Worm (Caenorhabditis elegans) whole organism, L1 larva: ENCODE data around the gene K01A11.1.

ENCODE experiments used
- C16A3.4 ChIP-seq: fragments of 150-350 bp; optimal IDR thresholded peaks from 2 replicates; lab custom pipeline; 2014; ENCODE audit warnings: missing biosample characterization, missing genetic modification characterization
- Y116A8C.19 ChIP-seq: sonication (generic microtip); optimal IDR thresholded peaks from 2 replicates; lab custom pipeline; 2016; ENCODE audit warnings: missing compliant biosample characterization, missing genetic modification characterization, borderline replicate concordance
- alr-1 ChIP-seq: fragments of 200-800 bp; sonication (Bioruptor generic); optimal IDR thresholded peaks from 2 replicates; lab custom pipeline; 2018; ENCODE audit warnings: borderline replicate concordance, mild to moderate bottlenecking, missing genetic modification characterization, missing compliant biosample characterization
- ama-1 ChIP-seq: fragments of 150-350 bp; optimal IDR thresholded peaks from 2 replicates; lab custom pipeline; 2014
- ceh-8 ChIP-seq: fragments of 200-800 bp; sonication (Bioruptor generic); optimal IDR thresholded peaks from 2 replicates; lab custom pipeline; 2018; ENCODE audit warnings: mild to moderate bottlenecking, missing genetic modification characterization, moderate library complexity, missing compliant biosample characterization
- ceh-88 ChIP-seq: fragments of 200-800 bp; sonication (Bioruptor generic); IDR thresholded peaks from 2 replicates; pipeline ENCODE4 v1.3.6; 2022; ENCODE audit warnings: missing genetic modification characterization, missing compliant biosample characterization
- ces-1 ChIP-seq: fragments of 150-350 bp; optimal IDR thresholded peaks from 2 replicates; lab custom pipeline; 2014; ENCODE audit warnings: missing biosample characterization, missing genetic modification reagents, missing genetic modification characterization
- dpl-1 ChIP-seq, 3 experiments: fragments of 150-350 bp in 2 of 3; sonication (generic microtip) in 1 of 3; optimal IDR thresholded peaks; 2 replicates each; lab custom pipeline; 2014 to 2017; ENCODE audit warnings: missing biosample characterization in 3 of 3, missing genetic modification characterization in 3 of 3, missing genetic modification reagents in 3 of 3
- dsc-1 ChIP-seq: sonication (generic microtip); optimal IDR thresholded peaks from 2 replicates; lab custom pipeline; 2016; ENCODE audit warnings: mild to moderate bottlenecking, missing genetic modification characterization, missing compliant biosample characterization
- efl-1 ChIP-seq, 4 experiments: fragments of 150-350 bp; optimal IDR thresholded peaks in 3 of 4; peaks in 1 of 4; 1 replicate in 1 of 4; 2 replicates in 3 of 4; lab custom pipeline; 2014; ENCODE audit warnings: missing biosample characterization in 2 of 4, missing genetic modification characterization in 2 of 4, missing genetic modification reagents in 2 of 4
- efl-3 ChIP-seq: fragments of 200-800 bp; sonication (Bioruptor generic); optimal IDR thresholded peaks from 2 replicates; lab custom pipeline; 2018; ENCODE audit warnings: mild to moderate bottlenecking, missing genetic modification characterization, missing compliant biosample characterization
- egl-13 ChIP-seq: sonication (generic microtip); optimal IDR thresholded peaks from 2 replicates; lab custom pipeline; 2016; ENCODE audit warnings: missing genotype, missing genetic modification reagents, missing genetic modification characterization, missing compliant biosample characterization
- ets-5 ChIP-seq: fragments of 200-800 bp; sonication (Bioruptor generic); IDR thresholded peaks from 2 replicates; pipeline ENCODE4 v1.3.6; 2022; ENCODE audit warnings: missing genetic modification characterization, missing compliant biosample characterization
- fkh-10 ChIP-seq: sonication (generic microtip); optimal IDR thresholded peaks from 2 replicates; lab custom pipeline; 2017; ENCODE audit warnings: missing biosample characterization, missing genetic modification reagents, missing genetic modification characterization
- fkh-4 ChIP-seq: sonication (generic microtip); optimal IDR thresholded peaks from 2 replicates; lab custom pipeline; 2016; ENCODE audit warnings: missing compliant biosample characterization, missing genetic modification characterization, borderline replicate concordance
- grh-1 ChIP-seq: fragments of 200-800 bp; sonication (Bioruptor generic); IDR thresholded peaks from 2 replicates; pipeline ENCODE4 v1.3.6; 2022; ENCODE audit warnings: missing genetic modification reagents, missing genetic modification characterization, missing compliant biosample characterization
- hpl-2 ChIP-seq: fragments of 150-350 bp; optimal IDR thresholded peaks from 2 replicates; lab custom pipeline; 2014; ENCODE audit warnings: missing biosample characterization, missing genetic modification reagents, missing genetic modification characterization
- irx-1 ChIP-seq: sonication (generic microtip); optimal IDR thresholded peaks from 2 replicates; lab custom pipeline; 2016; ENCODE audit warnings: missing genetic modification characterization, missing compliant biosample characterization
- lin-15B ChIP-seq: fragments of 150-350 bp; sonication (generic microtip); optimal IDR thresholded peaks from 3 replicates; lab custom pipeline; 2014; ENCODE audit warnings: missing biosample characterization, missing genetic modification characterization
- lin-35 ChIP-seq, 2 experiments: fragments of 150-350 bp; optimal IDR thresholded peaks; 2 replicates each; lab custom pipeline; 2014; ENCODE audit warnings: missing biosample characterization in 2 of 2, missing genetic modification characterization in 2 of 2, missing genetic modification reagents in 2 of 2
- lin-39 ChIP-seq: fragments of 150-350 bp; optimal IDR thresholded peaks from 2 replicates; lab custom pipeline; 2014; ENCODE audit warnings: missing biosample characterization, missing genetic modification reagents, missing genetic modification characterization
- lsy-2 ChIP-seq, 2 experiments: fragments of 150-350 bp; optimal IDR thresholded peaks; 2 replicates each; lab custom pipeline; 2014; ENCODE audit warnings: missing biosample characterization in 2 of 2, missing genetic modification characterization in 2 of 2
- mab-9 ChIP-seq: fragments of 200-800 bp; sonication (Bioruptor generic); IDR thresholded peaks from 2 replicates; pipeline ENCODE4 v1.3.6; 2022; ENCODE audit warnings: missing genetic modification reagents, missing genetic modification characterization, missing compliant biosample characterization
- mdl-1 ChIP-seq, 2 experiments: fragments of 150-350 bp; optimal IDR thresholded peaks; 2 replicates each; lab custom pipeline; 2014 to 2017; ENCODE audit warnings: missing biosample characterization in 2 of 2, missing genetic modification characterization in 2 of 2, inconsistent platforms in 1 of 2
- mep-1 ChIP-seq: fragments of 150-350 bp; optimal IDR thresholded peaks from 2 replicates; lab custom pipeline; 2014; ENCODE audit warnings: missing biosample characterization, missing genetic modification characterization
- nhr-12 ChIP-seq: sonication (generic microtip); optimal IDR thresholded peaks from 2 replicates; lab custom pipeline; 2017; ENCODE audit warnings: missing biosample characterization, missing genetic modification characterization
- nhr-19 ChIP-seq: fragments of 200-800 bp; sonication (Bioruptor generic); conservative IDR thresholded peaks from 2 replicates; pipeline ENCODE4 v1.3.6; 2022; ENCODE audit warnings: missing genetic modification characterization, missing compliant biosample characterization
- nhr-20 ChIP-seq: sonication (generic microtip); optimal IDR thresholded peaks from 2 replicates; lab custom pipeline; 2016; ENCODE audit warnings: mild to moderate bottlenecking, missing genetic modification characterization, missing compliant biosample characterization
- nhr-237 ChIP-seq: fragments of 150-350 bp; optimal IDR thresholded peaks from 2 replicates; lab custom pipeline; 2014; ENCODE audit warnings: missing biosample characterization, missing genetic modification characterization
- nhr-47 ChIP-seq: sonication (generic microtip); optimal IDR thresholded peaks from 2 replicates; lab custom pipeline; 2016; ENCODE audit warnings: mild to moderate bottlenecking, missing genetic modification characterization, moderate library complexity, missing compliant biosample characterization
- nhr-71 ChIP-seq: sonication (generic microtip); optimal IDR thresholded peaks from 2 replicates; lab custom pipeline; 2016; ENCODE audit warnings: mild to moderate bottlenecking, missing genetic modification characterization, moderate library complexity, missing compliant biosample characterization
- nhr-77 ChIP-seq: fragments of 150-350 bp; optimal IDR thresholded peaks from 2 replicates; lab custom pipeline; 2014; ENCODE audit warnings: missing biosample characterization, missing genetic modification characterization
- nhr-84 ChIP-seq: sonication (generic microtip); optimal IDR thresholded peaks from 2 replicates; lab custom pipeline; 2017; ENCODE audit warnings: missing biosample characterization, missing genetic modification characterization
- nhr-85 ChIP-seq: sonication (generic microtip); peaks from one replicate; lab custom pipeline; 2016; ENCODE audit warnings: missing genetic modification characterization, inconsistent platforms, missing compliant biosample characterization
- pax-3 ChIP-seq: fragments of 200-800 bp; sonication (Bioruptor generic); optimal IDR thresholded peaks from 2 replicates; lab custom pipeline; 2018; ENCODE audit warnings: mild to moderate bottlenecking, missing genetic modification characterization, moderate library complexity, missing compliant biosample characterization
- pqm-1 ChIP-seq: sonication (generic microtip); optimal IDR thresholded peaks from 3 replicates; lab custom pipeline; 2017; ENCODE audit warnings: missing biosample characterization, missing genetic modification characterization
- skn-1 ChIP-seq: fragments of 150-350 bp; optimal IDR thresholded peaks from 2 replicates; lab custom pipeline; 2014; ENCODE audit warnings: missing biosample characterization, missing genetic modification characterization
- snpc-4 ChIP-seq: fragments of 150-350 bp; optimal IDR thresholded peaks from 2 replicates; lab custom pipeline; 2014; ENCODE audit warnings: missing biosample characterization, missing genetic modification characterization
- snu-23 ChIP-seq: sonication (generic microtip); optimal IDR thresholded peaks from 2 replicates; lab custom pipeline; 2016; ENCODE audit warnings: missing genetic modification characterization, missing compliant biosample characterization
- sox-4 ChIP-seq: sonication (generic microtip); optimal IDR thresholded peaks from 2 replicates; lab custom pipeline; 2016; ENCODE audit warnings: missing genetic modification characterization, missing compliant biosample characterization
- sup-37 ChIP-seq: fragments of 200-800 bp; sonication (Bioruptor generic); optimal IDR thresholded peaks from 2 replicates; lab custom pipeline; 2018; ENCODE audit warnings: mild to moderate bottlenecking, missing genetic modification characterization, missing compliant biosample characterization
- swsn-7 ChIP-seq: sonication (generic microtip); optimal IDR thresholded peaks from 2 replicates; lab custom pipeline; 2016; ENCODE audit warnings: missing genetic modification characterization, missing compliant biosample characterization
- tlp-1 ChIP-seq: fragments of 150-350 bp; optimal IDR thresholded peaks from 2 replicates; lab custom pipeline; 2014; ENCODE audit warnings: missing biosample characterization, missing genetic modification characterization
- unc-86 ChIP-seq: sonication (generic microtip); optimal IDR thresholded peaks from 2 replicates; lab custom pipeline; 2016; ENCODE audit warnings: missing genetic modification characterization, missing compliant biosample characterization
- unc-98 ChIP-seq: fragments of 200-800 bp; sonication (Bioruptor generic); IDR thresholded peaks from 2 replicates; pipeline ENCODE4 v1.3.6; 2022; ENCODE audit warnings: missing genetic modification characterization, missing compliant biosample characterization
- vab-15 ChIP-seq: sonication (generic microtip); optimal IDR thresholded peaks from 2 replicates; lab custom pipeline; 2017; ENCODE audit warnings: missing genotype, mild to moderate bottlenecking, missing genetic modification characterization, missing compliant biosample characterization
- zag-1 ChIP-seq: fragments of 150-350 bp; optimal IDR thresholded peaks from 2 replicates; lab custom pipeline; 2014; ENCODE audit warnings: missing biosample characterization, missing genetic modification characterization
- ztf-11 ChIP-seq, 2 experiments: sonication (generic microtip); optimal IDR thresholded peaks; 2 replicates each; lab custom pipeline; 2016 to 2017; ENCODE audit warnings: missing genetic modification characterization in 2 of 2, missing biosample characterization in 1 of 2, missing compliant biosample characterization in 1 of 2

Gene K01A11.1

ce11 chrIII:3404354-3404913 lies 26.9 kb downstream of the K01A11.1 start, which contains the start of the genes npp-9 and F59A2.5 (continued):
- TF ChIP-seq nhr-71 = peak; percentile 27
- TF ChIP-seq lin-15B (tag; lab: Kevin White, UChicago) = peak; percentile 43
- TF ChIP-seq tlp-1 (tag; lab: Kevin White, UChicago) = no peak
- no peak for TF ChIP-seq dsc-1
- TF ChIP-seq ceh-88 (GFP tag; lab: Robert Waterston, UW) = no peak
- no peak for TF ChIP-seq unc-86 (tag; lab: Kevin White, UChicago)
- no peak for TF ChIP-seq efl-3 (GFP tag; lab: Kevin White, UChicago)
- peak; percentile 65 to 85 for TF ChIP-seq lin-35 (GFP tag; optimal IDR thresholded peaks at IDR 0.05; lab: Kevin White, UChicago)
- TF ChIP-seq C16A3.4 (tag; lab: Kevin White, UChicago) = no peak
- no peak for TF ChIP-seq ets-5 (GFP tag; lab: Robert Waterston, UW)
- peak in 1 of 2 experiments; percentile 12 for TF ChIP-seq mdl-1 (tag; optimal IDR thresholded peaks at IDR 0.05; lab: Kevin White, UChicago)
- no peak for TF ChIP-seq ceh-8 (GFP tag; lab: Kevin White, UChicago)
- no peak for TF ChIP-seq snpc-4 (tag; lab: Kevin White, UChicago)
- TF ChIP-seq nhr-19 = peak; percentile 34
- no peak for TF ChIP-seq nhr-20 (tag; lab: Kevin White, UChicago)
- TF ChIP-seq nhr-85 (tag; lab: Kevin White, UChicago) = peak; percentile 70
- no peak for TF ChIP-seq pax-3
- TF ChIP-seq egl-13 (tag; lab: Kevin White, UChicago) = no peak
- TF ChIP-seq Y116A8C.19 (tag; lab: Kevin White, UChicago) = no peak
- TF ChIP-seq ama-1 (lab: Kevin White, UChicago) = no peak
- no peak for TF ChIP-seq alr-1 (tag; lab: Kevin White, UChicago)
- peak; percentile 55 to 76 for TF ChIP-seq lsy-2 (tag; optimal IDR thresholded peaks at IDR 0.05; lab: Kevin White, UChicago)
- no peak for TF ChIP-seq mab-9 (GFP tag; lab: Robert Waterston, UW)
- TF ChIP-seq efl-1 (optimal IDR thresholded peaks at IDR 0.05; lab: Kevin White, UChicago) = peak; percentile 71 to 74
- peak; percentile 75 to 96 for TF ChIP-seq efl-1 (GFP tag; optimal IDR thresholded peaks at IDR 0.05 in 1 of 2; lab: Kevin White, UChicago)
- no peak for TF ChIP-seq nhr-12 (tag; lab: Kevin White, UChicago)
- TF ChIP-seq sox-4 = no peak
- no peak for TF ChIP-seq irx-1 (tag; lab: Kevin White, UChicago)
- TF ChIP-seq snu-23 (GFP tag; lab: Kevin White, UChicago) = peak; percentile 59
- peak; percentile 39 for TF ChIP-seq mep-1
- peak; percentile 29 for TF ChIP-seq nhr-77 (tag; lab: Kevin White, UChicago)
- TF ChIP-seq dpl-1 (GFP tag; optimal IDR thresholded peaks at IDR 0.05; lab: Kevin White, UChicago) = peak; percentile 69 to 81 (median 72)
- no peak for TF ChIP-seq ztf-11 (tag; optimal IDR thresholded peaks at IDR 0.05; lab: Kevin White, UChicago)
- peak; percentile 57 for TF ChIP-seq skn-1
- 0 out of 2 replicates have a peak, but pooled peaks have one; percentile 36 for TF ChIP-seq grh-1
- peak; percentile 6 for TF ChIP-seq lin-39 (tag; lab: Kevin White, UChicago)
- peak; percentile 36 for TF ChIP-seq nhr-47 (tag; lab: Kevin White, UChicago)
- no peak for TF ChIP-seq nhr-84
- TF ChIP-seq vab-15 (tag; lab: Kevin White, UChicago) = no peak
- TF ChIP-seq swsn-7 (tag; lab: Kevin White, UChicago) = peak; percentile 15

ce11 chrIII:3400444-3400843 lies 30.8 kb downstream of the K01A11.1 start:
- TF ChIP-seq ces-1 (GFP tag; lab: Kevin White, UChicago) = no peak
- no peak for TF ChIP-seq nhr-20 (tag; lab: Kevin White, UChicago)
- no peak for TF ChIP-seq hpl-2 (GFP tag; lab: Kevin White, UChicago)
- no peak for TF ChIP-seq zag-1 (tag; lab: Kevin White, UChicago)
- TF ChIP-seq unc-98 (GFP tag; lab: Robert Waterston, UW) = no peak
- TF ChIP-seq skn-1 = no peak
- TF ChIP-seq sup-37 (GFP tag; lab: Kevin White, UChicago) = no peak
- TF ChIP-seq Y116A8C.19 (tag; lab: Kevin White, UChicago) = no peak
- no peak for TF ChIP-seq mep-1
- no peak for TF ChIP-seq fkh-4 (tag; lab: Kevin White, UChicago)
- no peak for TF ChIP-seq mab-9 (GFP tag; lab: Robert Waterston, UW)
- TF ChIP-seq pqm-1 (tag; lab: Kevin White, UChicago) = no peak
- no peak for TF ChIP-seq nhr-237 (tag; lab: Kevin White, UChicago)
- TF ChIP-seq ztf-11 (tag; optimal IDR thresholded peaks at IDR 0.05; lab: Kevin White, UChicago) = no peak
- TF ChIP-seq fkh-10 = no peak
